Fruit fly (Drosophila melanogaster) whole organism, adult: Measurements from ENCODE around the gene mld.

Source experiments
- CG11617 ChIP-seq: fragments of 200-800 bp; sonication (Bioruptor generic); optimal IDR thresholded peaks from 2 replicates; lab custom pipeline; 2017; ENCODE audit warnings: mild to moderate bottlenecking, missing biosample characterization, missing genetic modification reagents, missing genetic modification characterization
- CG12768 ChIP-seq: fragments of 200-800 bp; sonication (Bioruptor generic); optimal IDR thresholded peaks from 2 replicates; lab custom pipeline; 2017; ENCODE audit warnings: missing biosample characterization, missing genetic modification characterization, mild to moderate bottlenecking, moderate library complexity, missing genetic modification reagents
- CG14711 ChIP-seq: fragments of 200-800 bp; sonication (Bioruptor generic); optimal IDR thresholded peaks from 2 replicates; lab custom pipeline; 2018; ENCODE audit warnings: missing biosample characterization, mild to moderate bottlenecking, missing genetic modification characterization, moderate library complexity
- CG1620 ChIP-seq: fragments of 200-800 bp; sonication (Bioruptor generic); optimal IDR thresholded peaks from 2 replicates; lab custom pipeline; 2016; ENCODE audit warnings: missing biosample characterization, missing genetic modification characterization
- CG33017 ChIP-seq: fragments of 200-800 bp; sonication (Bioruptor generic); optimal IDR thresholded peaks from 2 replicates; lab custom pipeline; 2018; ENCODE audit warnings: missing biosample characterization, mild to moderate bottlenecking, missing genetic modification characterization, moderate library complexity
- CG5204 ChIP-seq: fragments of 200-800 bp; sonication (Bioruptor generic); optimal IDR thresholded peaks from 2 replicates; lab custom pipeline; 2016; ENCODE audit warnings: missing biosample characterization, missing genetic modification characterization
- CG7045 ChIP-seq: fragments of 200-800 bp; sonication (Bioruptor generic); optimal IDR thresholded peaks from 2 replicates; lab custom pipeline; 2017; ENCODE audit warnings: missing biosample characterization, mild to moderate bottlenecking, missing genetic modification characterization
- CG7101 ChIP-seq: fragments of 200-800 bp; sonication (Bioruptor generic); optimal IDR thresholded peaks from 2 replicates; lab custom pipeline; 2018; ENCODE audit warnings: missing biosample characterization, mild to moderate bottlenecking, missing genetic modification characterization, moderate library complexity
- Clk ChIP-seq: fragments of 200-800 bp; sonication (Bioruptor generic); optimal IDR thresholded peaks from 2 replicates; lab custom pipeline; 2017; ENCODE audit warnings: missing biosample characterization, missing genetic modification characterization
- Crg-1 ChIP-seq: fragments of 200-800 bp; sonication (Bioruptor generic); optimal IDR thresholded peaks from 2 replicates; lab custom pipeline; 2016; ENCODE audit warnings: missing biosample characterization, missing genetic modification characterization
- Hr96 ChIP-seq: fragments of 200-800 bp; sonication (Bioruptor generic); optimal IDR thresholded peaks from 2 replicates; lab custom pipeline; 2016; ENCODE audit warnings: missing biosample characterization, missing genetic modification characterization
- Mnt ChIP-seq: fragments of 200-800 bp; sonication (Bioruptor generic); optimal IDR thresholded peaks from 2 replicates; lab custom pipeline; 2016; ENCODE audit warnings: missing biosample characterization, mild to moderate bottlenecking, missing genetic modification characterization
- bab1 ChIP-seq: fragments of 200-800 bp; sonication (Bioruptor generic); optimal IDR thresholded peaks from 3 replicates; lab custom pipeline; 2019; ENCODE audit warnings: missing biosample characterization, mild to moderate bottlenecking, missing genetic modification characterization, moderate library complexity
- cic ChIP-seq: fragments of 200-800 bp; sonication (Bioruptor generic); optimal IDR thresholded peaks from 2 replicates; lab custom pipeline; 2017; ENCODE audit warnings: missing biosample characterization, mild to moderate bottlenecking, missing genetic modification characterization, moderate library complexity
- cnc ChIP-seq, 2 experiments: fragments of >200 bp; optimal IDR thresholded peaks; 2 replicates each; lab custom pipeline; 2017
- kay ChIP-seq: fragments of 200-800 bp; sonication (Bioruptor generic); peaks from one replicate; lab custom pipeline; 2016; ENCODE audit warnings: missing biosample characterization, missing genetic modification characterization, borderline replicate concordance
- ovo ChIP-seq: fragments of 200-800 bp; sonication (Bioruptor generic); optimal IDR thresholded peaks from 2 replicates; lab custom pipeline; 2016; ENCODE audit warnings: missing biosample characterization, missing genetic modification characterization
- pad ChIP-seq: fragments of 200-800 bp; sonication (Bioruptor generic); optimal IDR thresholded peaks from 3 replicates; lab custom pipeline; 2017; ENCODE audit warnings: missing biosample characterization, missing genetic modification characterization, mild to moderate bottlenecking, moderate library complexity, missing genetic modification reagents
- tj ChIP-seq: fragments of 200-800 bp; sonication (Bioruptor generic); optimal IDR thresholded peaks from 3 replicates; lab custom pipeline; 2017; ENCODE audit warnings: missing biosample characterization, mild to moderate bottlenecking, missing genetic modification characterization, moderate library complexity
- toe ChIP-seq: fragments of 200-800 bp; sonication (Bioruptor generic); optimal IDR thresholded peaks from 2 replicates; lab custom pipeline; 2016; ENCODE audit warnings: missing biosample characterization, missing genetic modification characterization

The mld gene

dm6 chr3R:24586453-24586886 is 1.0 kb downstream of the mld start:
- TF ChIP-seq CG7101 (tag; lab: Kevin White, UChicago) (no peak), Crg-1 (GFP tag; lab: Kevin White, UChicago) (no peak), tj (GFP tag; lab: Kevin White, UChicago) (peak; percentile 99), ovo (GFP tag; lab: Kevin White, UChicago) (peak; percentile 65), pad (GFP tag; lab: Kevin White, UChicago) (peak; percentile 95), Clk (GFP tag; lab: Kevin White, UChicago) (no peak), CG33017 (tag; lab: Kevin White, UChicago) (no peak), bab1 (GFP tag; lab: Kevin White, UChicago) (peak; percentile 25), CG7045 (GFP tag; lab: Kevin White, UChicago) (no peak), CG12768 (GFP tag; lab: Kevin White, UChicago) (peak; percentile 50), kay (GFP tag; lab: Kevin White, UChicago) (no peak), Hr96 (no peak), CG5204 (GFP tag; lab: Kevin White, UChicago) (no peak), cnc (optimal IDR thresholded peaks at IDR 0.05; lab: Kevin White, UChicago) (no peak), toe (GFP tag; lab: Kevin White, UChicago) (no peak), CG14711 (tag; lab: Kevin White, UChicago) (no peak), CG11617 (peak; percentile 19), cic (peak; percentile 92), CG1620 (GFP tag; lab: Kevin White, UChicago) (no peak), Mnt (GFP tag; lab: Kevin White, UChicago) (peak; percentile 86)

dm6 chr3R:24588829-24589638 is 3.6 kb downstream of the mld start:
- TF ChIP-seq CG11617, result peak; percentile 19
- peak; percentile 21 for TF ChIP-seq Mnt (GFP tag; lab: Kevin White, UChicago)
- TF ChIP-seq cnc (optimal IDR thresholded peaks at IDR 0.05; lab: Kevin White, UChicago), result no peak
- TF ChIP-seq cic, result peak; percentile 50
- peak; percentile 35 for TF ChIP-seq bab1 (GFP tag; lab: Kevin White, UChicago)
- TF ChIP-seq tj (GFP tag; lab: Kevin White, UChicago), result peak; percentile 35
- peak; percentile 15 for TF ChIP-seq ovo (GFP tag; lab: Kevin White, UChicago)
- TF ChIP-seq kay (GFP tag; lab: Kevin White, UChicago), result no peak

- no peak for TF ChIP-seq CG1620 (GFP tag; lab: Kevin White, UChicago)
- TF ChIP-seq Clk (GFP tag; lab: Kevin White, UChicago), result no peak
- no peak for TF ChIP-seq kay (GFP tag; lab: Kevin White, UChicago)
- TF ChIP-seq CG11617, result no peak
- TF ChIP-seq CG5204 (GFP tag; lab: Kevin White, UChicago), result no peak
- TF ChIP-seq toe (GFP tag; lab: Kevin White, UChicago), result no peak
- TF ChIP-seq cic, result no peak
- no peak for TF ChIP-seq ovo (GFP tag; lab: Kevin White, UChicago)
- TF ChIP-seq bab1 (GFP tag; lab: Kevin White, UChicago), result no peak
- TF ChIP-seq CG7045 (GFP tag; lab: Kevin White, UChicago), result no peak
- no peak for TF ChIP-seq pad (GFP tag; lab: Kevin White, UChicago)
- no peak for TF ChIP-seq Mnt (GFP tag; lab: Kevin White, UChicago)
- TF ChIP-seq CG12768 (GFP tag; lab: Kevin White, UChicago), result no peak
These were observed 4.8 kb downstream of the mld start for dm6 chr3R:24590276-24590675.

dm6 chr3R:24593733-24594132 is 8.3 kb downstream of the mld start:
- TF ChIP-seq cic (no peak), Clk (GFP tag; lab: Kevin White, UChicago) (no peak), cnc (optimal IDR thresholded peaks at IDR 0.05; lab: Kevin White, UChicago) (no peak), bab1 (GFP tag; lab: Kevin White, UChicago) (no peak), CG1620 (GFP tag; lab: Kevin White, UChicago) (no peak), Mnt (GFP tag; lab: Kevin White, UChicago) (no peak), Hr96 (no peak), Crg-1 (GFP tag; lab: Kevin White, UChicago) (no peak), CG11617 (no peak), CG33017 (tag; lab: Kevin White, UChicago) (no peak), ovo (GFP tag; lab: Kevin White, UChicago) (no peak), toe (GFP tag; lab: Kevin White, UChicago) (no peak), CG5204 (GFP tag; lab: Kevin White, UChicago) (no peak), tj (GFP tag; lab: Kevin White, UChicago) (no peak), CG7101 (tag; lab: Kevin White, UChicago) (no peak), kay (GFP tag; lab: Kevin White, UChicago) (no peak), CG7045 (GFP tag; lab: Kevin White, UChicago) (no peak), CG12768 (GFP tag; lab: Kevin White, UChicago) (no peak)

- TF ChIP-seq Clk (GFP tag; lab: Kevin White, UChicago), result no peak
- TF ChIP-seq CG1620 (GFP tag; lab: Kevin White, UChicago), result no peak
- peak; percentile 53 for TF ChIP-seq kay (GFP tag; lab: Kevin White, UChicago)
These were observed 10.1 kb downstream of the mld start for dm6 chr3R:24595330-24596114.
